Worm (Caenorhabditis elegans) whole organism, L4 larva: ENCODE results near the gene inx-1.
A peak's percentile ranks its signal among the peaks of the same experiment; 100 is the strongest.

Source experiments
- D1046.2 ChIP-seq: fragments of 200-800 bp; sonication (Bioruptor generic); IDR thresholded peaks from 2 replicates; pipeline ENCODE4 v1.3.6; 2022; ENCODE audit warnings: missing genetic modification characterization, missing compliant biosample characterization
- F10B5.3 ChIP-seq: sonication (generic microtip); optimal IDR thresholded peaks from 2 replicates; lab custom pipeline; 2016; ENCODE audit warnings: mild to moderate bottlenecking, missing genetic modification characterization, missing compliant biosample characterization
- F26F4.8 ChIP-seq: fragments of 200-800 bp; sonication (Bioruptor generic); conservative IDR thresholded peaks from 2 replicates; pipeline ENCODE4 v1.3.6; 2022; ENCODE audit warnings: missing genetic modification characterization, missing compliant biosample characterization
- F49E8.2 ChIP-seq: sonication (generic microtip); optimal IDR thresholded peaks from 2 replicates; lab custom pipeline; 2016; ENCODE audit warnings: missing compliant biosample characterization, mild to moderate bottlenecking, missing genetic modification characterization, borderline replicate concordance
- R02D3.7 ChIP-seq: fragments of 150-350 bp; sonication (generic microtip); optimal IDR thresholded peaks from 3 replicates; lab custom pipeline; 2014; ENCODE audit warnings: missing biosample characterization, missing genetic modification characterization
- Y105C5A.15 ChIP-seq: fragments of 200-800 bp; sonication (Bioruptor generic); IDR thresholded peaks from 2 replicates; pipeline ENCODE4 v1.3.6; 2022; ENCODE audit warnings: missing genetic modification characterization, missing compliant biosample characterization
- Y75B8A.6 ChIP-seq: fragments of 200-800 bp; sonication (Bioruptor generic); IDR thresholded peaks from 2 replicates; pipeline ENCODE4 v1.3.6; 2022; ENCODE audit warnings: missing genetic modification reagents, missing genetic modification characterization, missing compliant biosample characterization
- ZK546.5 ChIP-seq, 2 experiments: sonication (generic microtip); optimal IDR thresholded peaks; 2 replicates each; lab custom pipeline; 2017; ENCODE audit warnings: missing biosample characterization in 2 of 2, missing genetic modification characterization in 2 of 2
- aha-1 ChIP-seq: fragments of 150-350 bp; peaks from one replicate; lab custom pipeline; 2014; ENCODE audit warnings: missing biosample characterization, missing genetic modification characterization
- attf-4 ChIP-seq: sonication (generic microtip); optimal IDR thresholded peaks from 3 replicates; lab custom pipeline; 2017; ENCODE audit warnings: missing biosample characterization, missing genetic modification characterization
- ceh-44 ChIP-seq: fragments of 200-800 bp; sonication (Bioruptor generic); IDR thresholded peaks from 2 replicates; pipeline ENCODE4 v1.3.6; 2022; ENCODE audit warnings: missing genetic modification reagents, missing genetic modification characterization, missing compliant biosample characterization
- ceh-82 ChIP-seq: sonication (generic microtip); optimal IDR thresholded peaks from 2 replicates; lab custom pipeline; 2017; ENCODE audit warnings: missing biosample characterization, missing genetic modification characterization
- daf-16 ChIP-seq, 3 experiments: sonication (generic microtip); optimal IDR thresholded peaks; 2 replicates each; lab custom pipeline; 2016 to 2017; ENCODE audit warnings: missing genetic modification characterization in 3 of 3, missing genetic modification reagents in 3 of 3, mild to moderate bottlenecking in 2 of 3, missing compliant biosample characterization in 2 of 3, missing biosample characterization in 1 of 3, moderate library complexity in 1 of 3
- daf-19 ChIP-seq: fragments of 200-800 bp; sonication (Bioruptor generic); conservative IDR thresholded peaks from 2 replicates; pipeline ENCODE4 v1.3.6; 2022; ENCODE audit warnings: missing genetic modification characterization, missing compliant biosample characterization
- daf-8 ChIP-seq: fragments of 200-800 bp; sonication (Bioruptor generic); IDR thresholded peaks from 2 replicates; pipeline ENCODE4 v1.3.6; 2022; ENCODE audit warnings: missing genetic modification characterization, missing compliant biosample characterization
- dmd-6 ChIP-seq: fragments of 200-800 bp; sonication (Bioruptor generic); IDR thresholded peaks from 2 replicates; pipeline ENCODE4 v1.3.6; 2022; ENCODE audit warnings: missing genetic modification reagents, missing genetic modification characterization, missing compliant biosample characterization
- dmd-8 ChIP-seq: fragments of 200-800 bp; sonication (Bioruptor generic); IDR thresholded peaks from 2 replicates; pipeline ENCODE4 v1.3.6; 2022; ENCODE audit warnings: missing genetic modification characterization, missing compliant biosample characterization
- dve-1 ChIP-seq: sonication (generic microtip); optimal IDR thresholded peaks from 2 replicates; lab custom pipeline; 2017; ENCODE audit warnings: antibody characterized with exemption, mild to moderate bottlenecking, missing genetic modification characterization, missing compliant biosample characterization; ENCODE audit not compliant: insufficient read depth
- fkh-10 ChIP-seq: fragments of 150-350 bp; optimal IDR thresholded peaks from 2 replicates; lab custom pipeline; 2014; ENCODE audit warnings: missing biosample characterization, missing genetic modification reagents, missing genetic modification characterization
- fos-1 ChIP-seq: fragments of 150-350 bp; optimal IDR thresholded peaks from 2 replicates; lab custom pipeline; 2014; ENCODE audit warnings: missing biosample characterization, missing genetic modification characterization
- gei-8 ChIP-seq: fragments of 200-800 bp; sonication (Bioruptor generic); optimal IDR thresholded peaks from 2 replicates; lab custom pipeline; 2018; ENCODE audit warnings: mild to moderate bottlenecking, missing genetic modification characterization, missing compliant biosample characterization
- hlh-30 ChIP-seq: sonication (generic microtip); optimal IDR thresholded peaks from 2 replicates; lab custom pipeline; 2017; ENCODE audit warnings: antibody characterized with exemption, mild to moderate bottlenecking, missing genetic modification characterization, missing compliant biosample characterization; ENCODE audit not compliant: insufficient read depth
- lim-7 ChIP-seq: fragments of 200-800 bp; sonication (Bioruptor generic); IDR thresholded peaks from 2 replicates; pipeline ENCODE4 v1.3.6; 2022; ENCODE audit warnings: missing genetic modification characterization, missing compliant biosample characterization
- lin-13 ChIP-seq: fragments of 150-350 bp; optimal IDR thresholded peaks from 2 replicates; lab custom pipeline; 2014; ENCODE audit warnings: missing biosample characterization, missing genetic modification reagents, missing genetic modification characterization
- lin-15B ChIP-seq: fragments of 150-350 bp; sonication (generic microtip); optimal IDR thresholded peaks from 3 replicates; lab custom pipeline; 2014; ENCODE audit warnings: missing biosample characterization, missing genetic modification characterization
- lin-39 ChIP-seq: fragments of 150-350 bp; optimal IDR thresholded peaks from 2 replicates; lab custom pipeline; 2014; ENCODE audit warnings: missing biosample characterization, missing genetic modification reagents, missing genetic modification characterization
- madf-5 ChIP-seq, 2 experiments: fragments of 200-800 bp; sonication (Bioruptor generic); IDR thresholded peaks; 2 replicates each; pipeline ENCODE4 v1.3.6; 2022; ENCODE audit warnings: missing compliant biosample characterization in 2 of 2, missing genetic modification characterization in 2 of 2
- mdt-29 ChIP-seq: fragments of 200-800 bp; sonication (Bioruptor generic); IDR thresholded peaks from 2 replicates; pipeline ENCODE4 v1.3.6; 2022; ENCODE audit warnings: missing genetic modification reagents, missing genetic modification characterization, missing compliant biosample characterization
- mep-1 ChIP-seq: fragments of 150-350 bp; sonication (generic microtip); optimal IDR thresholded peaks from 3 replicates; lab custom pipeline; 2014; ENCODE audit warnings: missing biosample characterization, missing genetic modification characterization
- mxl-2 ChIP-seq: fragments of 200-800 bp; sonication (Bioruptor generic); conservative IDR thresholded peaks from 2 replicates; pipeline ENCODE4 v1.3.6; 2022; ENCODE audit warnings: missing genetic modification reagents, missing genetic modification characterization, missing compliant biosample characterization
- nhr-102 ChIP-seq: sonication (generic microtip); optimal IDR thresholded peaks from 2 replicates; lab custom pipeline; 2016; ENCODE audit warnings: mild to moderate bottlenecking, missing genetic modification characterization, moderate library complexity, missing compliant biosample characterization
- nhr-11 ChIP-seq: fragments of 150-350 bp; optimal IDR thresholded peaks from 2 replicates; lab custom pipeline; 2014; ENCODE audit warnings: missing biosample characterization, missing genetic modification characterization
- nhr-111 ChIP-seq: fragments of 200-800 bp; sonication (Bioruptor generic); optimal IDR thresholded peaks from 2 replicates; lab custom pipeline; 2018; ENCODE audit warnings: mild to moderate bottlenecking, missing genetic modification characterization, missing compliant biosample characterization
- nhr-28 ChIP-seq: fragments of 150-350 bp; optimal IDR thresholded peaks from 2 replicates; lab custom pipeline; 2014; ENCODE audit warnings: missing biosample characterization, missing genetic modification characterization
- nhr-42 ChIP-seq: fragments of 200-800 bp; sonication (Bioruptor generic); IDR thresholded peaks from 2 replicates; pipeline ENCODE4 v1.3.6; 2022; ENCODE audit warnings: missing genetic modification characterization, missing compliant biosample characterization
- pqm-1 ChIP-seq: sonication (generic microtip); optimal IDR thresholded peaks from 2 replicates; lab custom pipeline; 2017; ENCODE audit warnings: missing biosample characterization, missing genetic modification characterization
- skn-1 ChIP-seq: fragments of 150-350 bp; optimal IDR thresholded peaks from 2 replicates; lab custom pipeline; 2014; ENCODE audit warnings: missing biosample characterization, missing genetic modification characterization
- snpc-1.2 ChIP-seq: fragments of 200-800 bp; sonication (Bioruptor generic); IDR thresholded peaks from 2 replicates; pipeline ENCODE4 v1.3.6; 2022; ENCODE audit warnings: missing genetic modification reagents, missing genetic modification characterization, missing compliant biosample characterization
- snpc-4 ChIP-seq: fragments of 150-350 bp; optimal IDR thresholded peaks from 2 replicates; lab custom pipeline; 2014; ENCODE audit warnings: missing biosample characterization, missing genetic modification characterization
- spr-1 ChIP-seq: sonication (generic microtip); optimal IDR thresholded peaks from 2 replicates; lab custom pipeline; 2016; ENCODE audit warnings: mild to moderate bottlenecking, missing genetic modification characterization, missing compliant biosample characterization
- spr-3 ChIP-seq: fragments of 200-800 bp; sonication (Bioruptor generic); optimal IDR thresholded peaks from 2 replicates; lab custom pipeline; 2018; ENCODE audit warnings: mild to moderate bottlenecking, missing genetic modification characterization, missing compliant biosample characterization
- tag-97 ChIP-seq: fragments of 200-800 bp; sonication (Bioruptor generic); IDR thresholded peaks from 2 replicates; pipeline ENCODE4 v1.3.6; 2022; ENCODE audit warnings: missing genetic modification characterization, missing compliant biosample characterization
- zag-1 ChIP-seq: fragments of 150-350 bp; optimal IDR thresholded peaks from 2 replicates; lab custom pipeline; 2014; ENCODE audit warnings: missing biosample characterization, missing genetic modification characterization
- zfp-3 ChIP-seq: fragments of 200-800 bp; sonication (Bioruptor generic); conservative IDR thresholded peaks from 2 replicates; pipeline ENCODE4 v1.3.6; 2022; ENCODE audit warnings: missing genetic modification reagents, missing genetic modification characterization, missing compliant biosample characterization
- zip-11 ChIP-seq: fragments of 200-800 bp; sonication (Bioruptor generic); IDR thresholded peaks from 2 replicates; pipeline ENCODE4 v1.3.6; 2022; ENCODE audit warnings: missing genetic modification characterization, missing compliant biosample characterization
- zip-2 ChIP-seq: fragments of 150-350 bp; optimal IDR thresholded peaks from 2 replicates; lab custom pipeline; 2014; ENCODE audit warnings: missing biosample characterization, missing genetic modification characterization
- ztf-7 ChIP-seq: fragments of 150-350 bp; optimal IDR thresholded peaks from 2 replicates; lab custom pipeline; 2014; ENCODE audit warnings: missing biosample characterization, missing genetic modification characterization

Gene inx-1

ce11 chrX:6905581-6905980 is 50.6 kb downstream of the inx-1 start (continued):
- TF ChIP-seq daf-8 (GFP tag; lab: Robert Waterston, UW), result no peak
- TF ChIP-seq zip-11, result no peak
- TF ChIP-seq ceh-44 (GFP tag; lab: Robert Waterston, UW), result no peak
- TF ChIP-seq mxl-2 (GFP tag; lab: Robert Waterston, UW), result no peak
- TF ChIP-seq madf-5 (GFP tag; IDR thresholded peaks at IDR 0.05; lab: Robert Waterston, UW), result no peak
- TF ChIP-seq fos-1 (tag; lab: Kevin White, UChicago), result no peak
- TF ChIP-seq lin-15B (tag; lab: Kevin White, UChicago), result no peak
- TF ChIP-seq zag-1, result no peak
- TF ChIP-seq spr-3, result no peak
- no peak for TF ChIP-seq R02D3.7
- no peak for TF ChIP-seq aha-1 (tag; lab: Kevin White, UChicago)
- TF ChIP-seq lin-39 (tag; lab: Kevin White, UChicago), result no peak
- TF ChIP-seq ztf-7, result peak; percentile 61
- TF ChIP-seq F10B5.3, result no peak
- no peak for TF ChIP-seq zfp-3
- TF ChIP-seq Y75B8A.6 (GFP tag; lab: Robert Waterston, UW), result no peak
- TF ChIP-seq tag-97, result no peak
- no peak for TF ChIP-seq D1046.2 (GFP tag; lab: Robert Waterston, UW)
- TF ChIP-seq nhr-28 (tag; lab: Kevin White, UChicago), result peak; percentile 77
- TF ChIP-seq F49E8.2 (tag; lab: Kevin White, UChicago), result no peak
- no peak for TF ChIP-seq mdt-29
- TF ChIP-seq spr-1 (tag; lab: Kevin White, UChicago), result no peak
- no peak for TF ChIP-seq fkh-10
- no peak for TF ChIP-seq skn-1 (tag; lab: Kevin White, UChicago)
- no peak for TF ChIP-seq lin-13 (GFP tag; lab: Kevin White, UChicago)
- no peak for TF ChIP-seq F26F4.8 (GFP tag; lab: Robert Waterston, UW)
- peak; percentile 50 for TF ChIP-seq mep-1 (tag; lab: Kevin White, UChicago)
- TF ChIP-seq ZK546.5 (tag; optimal IDR thresholded peaks at IDR 0.05; lab: Kevin White, UChicago), result no peak

- TF ChIP-seq daf-19 (GFP tag; lab: Robert Waterston, UW), result no peak
- no peak for TF ChIP-seq Y105C5A.15 (GFP tag; lab: Robert Waterston, UW)
- peak in 1 of 2 experiments; percentile 50 for TF ChIP-seq daf-16 (GFP tag; optimal IDR thresholded peaks at IDR 0.05; lab: Kevin White, UChicago)
- TF ChIP-seq daf-16 (tag; optimal IDR thresholded peaks at IDR 0.05; lab: Kevin White, UChicago), result peak; percentile 47
- TF ChIP-seq dve-1, result peak; percentile 40
- no peak for TF ChIP-seq attf-4
Measured at ce11 chrX:6904064-6904771, 52.0 kb downstream of the inx-1 start, which contains the start of gene sid-5. Gene sid-5 (plus strand): TSS chrX:6904721.

- TF ChIP-seq snpc-1.2 (peak; percentile 83), nhr-42 (no peak), ceh-82 (tag; lab: Kevin White, UChicago) (no peak), ceh-44 (GFP tag; lab: Robert Waterston, UW) (0 out of 2 replicates have a peak, but pooled peaks have one; percentile 30), ZK546.5 (tag; optimal IDR thresholded peaks at IDR 0.05; lab: Kevin White, UChicago) (no peak), lim-7 (GFP tag; lab: Robert Waterston, UW) (peak; percentile 79), Y105C5A.15 (GFP tag; lab: Robert Waterston, UW) (0 out of 2 replicates have a peak, but pooled peaks have one; percentile 80), madf-5 (GFP tag; IDR thresholded peaks at IDR 0.05; lab: Robert Waterston, UW) (peak; percentile 64 to 73; a peak in 3 of 4 replicates), dve-1 (peak; percentile 63), gei-8 (GFP tag; lab: Kevin White, UChicago) (peak; percentile 63), lin-13 (GFP tag; lab: Kevin White, UChicago) (no peak), ztf-7 (peak; percentile 29), zip-2 (tag; lab: Kevin White, UChicago) (peak; percentile 27), nhr-102 (tag; lab: Kevin White, UChicago) (no peak), mxl-2 (GFP tag; lab: Robert Waterston, UW) (0 out of 2 replicates have a peak, but pooled peaks have one; percentile 33), fos-1 (tag; lab: Kevin White, UChicago) (no peak), mep-1 (tag; lab: Kevin White, UChicago) (peak; percentile 69), dmd-8 (peak; percentile 88), aha-1 (tag; lab: Kevin White, UChicago) (peak; percentile 61), daf-8 (GFP tag; lab: Robert Waterston, UW) (no peak), snpc-4 (tag; lab: Kevin White, UChicago) (no peak), nhr-11 (tag; lab: Kevin White, UChicago) (peak; percentile 15), hlh-30 (tag; lab: Kevin White, UChicago) (peak; percentile 73), pqm-1 (no peak), skn-1 (tag; lab: Kevin White, UChicago) (no peak), dmd-6 (GFP tag; lab: Robert Waterston, UW) (peak; percentile 70), nhr-111 (GFP tag; lab: Kevin White, UChicago) (no peak)
Measured at ce11 chrX:6902958-6903357, 53.2 kb downstream of the inx-1 start.
